Worm (Caenorhabditis elegans) whole organism, young adult: Measurements from ENCODE around the gene hsp-43.

ENCODE experiments used
- B0261.1 ChIP-seq: sonication (generic microtip); optimal IDR thresholded peaks from 2 replicates; lab custom pipeline; 2016; ENCODE audit warnings: mild to moderate bottlenecking, missing genetic modification characterization, moderate library complexity, missing compliant biosample characterization
- B0336.3 ChIP-seq: fragments of 200-800 bp; sonication (Bioruptor generic); IDR thresholded peaks from 2 replicates; pipeline ENCODE4 v1.3.6; 2022; ENCODE audit warnings: missing genetic modification characterization, missing compliant biosample characterization
- F37B4.10 ChIP-seq: fragments of 200-800 bp; sonication (Bioruptor generic); IDR thresholded peaks from 2 replicates; pipeline ENCODE4 v1.3.6; 2022; ENCODE audit warnings: missing genetic modification characterization, missing compliant biosample characterization
- K11D2.4 ChIP-seq: fragments of 200-800 bp; sonication (Bioruptor generic); IDR thresholded peaks from 2 replicates; pipeline ENCODE4 v1.3.6; 2022; ENCODE audit warnings: missing genetic modification reagents, missing genetic modification characterization, missing compliant biosample characterization
- K12H6.12 ChIP-seq: fragments of 200-800 bp; sonication (Bioruptor generic); optimal IDR thresholded peaks from 2 replicates; lab custom pipeline; 2018; ENCODE audit warnings: mild to moderate bottlenecking, missing genetic modification characterization, missing compliant biosample characterization
- T07F8.4 ChIP-seq: sonication (generic microtip); optimal IDR thresholded peaks from 2 replicates; lab custom pipeline; 2016; ENCODE audit warnings: mild to moderate bottlenecking, missing genetic modification characterization, moderate library complexity, missing compliant biosample characterization
- T26A5.8 ChIP-seq: sonication (generic microtip); optimal IDR thresholded peaks from 2 replicates; lab custom pipeline; 2016; ENCODE audit warnings: missing genetic modification characterization, missing compliant biosample characterization
- Y53G8AR.9 ChIP-seq: fragments of 200-800 bp; sonication (Bioruptor generic); conservative IDR thresholded peaks from 2 replicates; pipeline ENCODE4 v1.3.6; 2022; ENCODE audit warnings: missing genetic modification reagents, missing genetic modification characterization, missing compliant biosample characterization
- Y67H2A.10 ChIP-seq: fragments of 200-800 bp; sonication (Bioruptor generic); conservative IDR thresholded peaks from 2 replicates; pipeline ENCODE4 v1.3.6; 2022; ENCODE audit warnings: missing genetic modification reagents, missing genetic modification characterization, missing compliant biosample characterization
- ama-1 ChIP-seq, 3 experiments: fragments of 150-350 bp in 1 of 3; sonication (generic microtip) in 2 of 3; optimal IDR thresholded peaks; 2 replicates each; lab custom pipeline; 2014 to 2018; ENCODE audit warnings: missing biosample characterization in 2 of 3, missing genetic modification characterization in 2 of 3, missing genetic modification reagents in 2 of 3
- atf-7 ChIP-seq: sonication (generic microtip); optimal IDR thresholded peaks from 2 replicates; lab custom pipeline; 2017; ENCODE audit warnings: mild to moderate bottlenecking, missing genetic modification characterization, missing compliant biosample characterization
- attf-3 ChIP-seq: fragments of 200-800 bp; sonication (Bioruptor generic); conservative IDR thresholded peaks from 2 replicates; pipeline ENCODE4 v1.3.6; 2022; ENCODE audit warnings: missing genetic modification reagents, missing genetic modification characterization, missing compliant biosample characterization
- cebp-1 ChIP-seq, 2 experiments: fragments of 200-800 bp in 1 of 2; sonication (Bioruptor generic) in 1 of 2; sonication (generic microtip) in 1 of 2; IDR thresholded peaks in 1 of 2; optimal IDR thresholded peaks in 1 of 2; 2 replicates each; pipeline versions ENCODE4 v1.3.6 to Lab custom; 2017 to 2022; ENCODE audit warnings: missing compliant biosample characterization in 2 of 2, missing genetic modification characterization in 2 of 2, mild to moderate bottlenecking in 1 of 2, missing genetic modification reagents in 1 of 2, moderate library complexity in 1 of 2
- ceh-100 ChIP-seq: fragments of 200-800 bp; sonication (Bioruptor generic); IDR thresholded peaks from 2 replicates; pipeline ENCODE4 v1.3.6; 2022; ENCODE audit warnings: missing genetic modification reagents, missing genetic modification characterization, missing compliant biosample characterization
- ceh-27 ChIP-seq: fragments of 200-800 bp; sonication (Bioruptor generic); optimal IDR thresholded peaks from 2 replicates; lab custom pipeline; 2018; ENCODE audit warnings: mild to moderate bottlenecking, missing genetic modification characterization, moderate library complexity, missing compliant biosample characterization
- chd-7 ChIP-seq: sonication (generic microtip); optimal IDR thresholded peaks from 2 replicates; lab custom pipeline; 2016; ENCODE audit warnings: mild to moderate bottlenecking, missing genetic modification characterization, moderate library complexity, missing compliant biosample characterization
- die-1 ChIP-seq: sonication (generic microtip); optimal IDR thresholded peaks from 2 replicates; lab custom pipeline; 2016; ENCODE audit warnings: missing genotype, mild to moderate bottlenecking, missing genetic modification characterization, missing compliant biosample characterization
- dox-1 ChIP-seq: fragments of 200-800 bp; sonication (Bioruptor generic); IDR thresholded peaks from 2 replicates; pipeline ENCODE4 v1.3.6; 2022; ENCODE audit warnings: missing genetic modification reagents, missing genetic modification characterization, missing compliant biosample characterization
- egl-44 ChIP-seq: fragments of 200-800 bp; sonication (Bioruptor generic); IDR thresholded peaks from 2 replicates; pipeline ENCODE4 v1.3.6; 2022; ENCODE audit warnings: missing genetic modification reagents, missing genetic modification characterization, missing compliant biosample characterization
- ets-4 ChIP-seq: fragments of 200-800 bp; sonication (Bioruptor generic); optimal IDR thresholded peaks from 2 replicates; lab custom pipeline; 2018; ENCODE audit warnings: mild to moderate bottlenecking, missing genetic modification characterization, missing compliant biosample characterization
- hlh-12 ChIP-seq: sonication (generic microtip); optimal IDR thresholded peaks from 2 replicates; lab custom pipeline; 2016; ENCODE audit warnings: missing genetic modification characterization, missing compliant biosample characterization
- hlh-26 ChIP-seq: fragments of 200-800 bp; sonication (Bioruptor generic); conservative IDR thresholded peaks from 2 replicates; pipeline ENCODE4 v1.3.6; 2022; ENCODE audit warnings: missing genetic modification reagents, missing genetic modification characterization, missing compliant biosample characterization
- hsf-1 ChIP-seq: fragments of 200-800 bp; sonication (Bioruptor generic); IDR thresholded peaks from 2 replicates; pipeline ENCODE4 v1.3.6; 2022; ENCODE audit warnings: missing genetic modification reagents, missing genetic modification characterization, missing compliant biosample characterization
- let-526 ChIP-seq: fragments of 200-800 bp; sonication (Bioruptor generic); IDR thresholded peaks from 2 replicates; pipeline ENCODE4 v1.3.6; 2022; ENCODE audit warnings: missing genetic modification reagents, missing genetic modification characterization, missing compliant biosample characterization
- let-607 ChIP-seq, 2 experiments: fragments of 200-800 bp in 1 of 2; sonication (Bioruptor generic) in 1 of 2; sonication (generic microtip) in 1 of 2; optimal IDR thresholded peaks; 2 replicates each; lab custom pipeline; 2016 to 2018; ENCODE audit warnings: mild to moderate bottlenecking in 2 of 2, missing compliant biosample characterization in 2 of 2, missing genetic modification characterization in 2 of 2, moderate library complexity in 2 of 2, missing genotype in 1 of 2
- lin-26 ChIP-seq: fragments of 200-800 bp; sonication (Bioruptor generic); IDR thresholded peaks from 2 replicates; pipeline ENCODE4 v1.3.6; 2022; ENCODE audit warnings: missing genetic modification reagents, missing genetic modification characterization, missing compliant biosample characterization
- lin-35 ChIP-seq, 3 experiments: fragments of 150-350 bp in 2 of 3; sonication (generic microtip) in 1 of 3; optimal IDR thresholded peaks; 2 replicates each; lab custom pipeline; 2014 to 2018; ENCODE audit warnings: missing biosample characterization in 3 of 3, missing genetic modification characterization in 3 of 3, missing genetic modification reagents in 3 of 3
- lin-54 ChIP-seq: fragments of 200-800 bp; sonication (Bioruptor generic); optimal IDR thresholded peaks from 2 replicates; lab custom pipeline; 2018; ENCODE audit warnings: mild to moderate bottlenecking, missing genetic modification characterization, missing compliant biosample characterization
- lir-1 ChIP-seq: fragments of 200-800 bp; sonication (Bioruptor generic); conservative IDR thresholded peaks from 2 replicates; pipeline ENCODE4 v1.3.6; 2022; ENCODE audit warnings: missing genetic modification reagents, missing genetic modification characterization, missing compliant biosample characterization
- madf-6 ChIP-seq: fragments of 200-800 bp; sonication (Bioruptor generic); IDR thresholded peaks from 2 replicates; pipeline ENCODE4 v1.3.6; 2022; ENCODE audit warnings: missing genetic modification reagents, missing genetic modification characterization, missing compliant biosample characterization
- mcd-1 ChIP-seq: fragments of 200-800 bp; sonication (Bioruptor generic); IDR thresholded peaks from 2 replicates; pipeline ENCODE4 v1.3.6; 2022; ENCODE audit warnings: missing genetic modification reagents, missing genetic modification characterization, missing compliant biosample characterization
- mel-28 ChIP-seq: sonication (generic microtip); optimal IDR thresholded peaks from 2 replicates; lab custom pipeline; 2016; ENCODE audit warnings: borderline replicate concordance, mild to moderate bottlenecking, missing genetic modification characterization, missing compliant biosample characterization
- nfyb-1 ChIP-seq: fragments of 200-800 bp; sonication (Bioruptor generic); IDR thresholded peaks from 2 replicates; pipeline ENCODE4 v1.3.6; 2022; ENCODE audit warnings: missing genetic modification reagents, missing genetic modification characterization, missing compliant biosample characterization
- nhr-27 ChIP-seq: fragments of 200-800 bp; sonication (Bioruptor generic); optimal IDR thresholded peaks from 2 replicates; lab custom pipeline; 2018; ENCODE audit warnings: mild to moderate bottlenecking, missing genetic modification characterization, moderate library complexity, missing compliant biosample characterization
- nhr-80 ChIP-seq: sonication (generic microtip); optimal IDR thresholded peaks from 2 replicates; lab custom pipeline; 2016; ENCODE audit warnings: missing genetic modification characterization, missing compliant biosample characterization
- nhr-90 ChIP-seq: sonication (generic microtip); optimal IDR thresholded peaks from 2 replicates; lab custom pipeline; 2016; ENCODE audit warnings: missing genotype, mild to moderate bottlenecking, missing genetic modification characterization, missing compliant biosample characterization
- pbrm-1 ChIP-seq: fragments of 200-800 bp; sonication (Bioruptor generic); IDR thresholded peaks from 2 replicates; pipeline ENCODE4 v1.3.6; 2022; ENCODE audit warnings: missing genetic modification reagents, missing genetic modification characterization, missing compliant biosample characterization
- pha-4 ChIP-seq: fragments of 150-350 bp; sonication (generic microtip); optimal IDR thresholded peaks from 2 replicates; lab custom pipeline; 2014; ENCODE audit warnings: missing biosample characterization, missing genetic modification reagents, missing genetic modification characterization
- repo-1 ChIP-seq: sonication (generic microtip); optimal IDR thresholded peaks from 2 replicates; lab custom pipeline; 2017; ENCODE audit warnings: mild to moderate bottlenecking, missing genetic modification characterization, missing compliant biosample characterization
- sdz-38 ChIP-seq: sonication (generic microtip); optimal IDR thresholded peaks from 2 replicates; lab custom pipeline; 2016; ENCODE audit warnings: missing genotype, missing genetic modification characterization, missing compliant biosample characterization
- sea-2 ChIP-seq: fragments of 200-800 bp; sonication (Bioruptor generic); IDR thresholded peaks from 2 replicates; pipeline ENCODE4 v1.3.6; 2022; ENCODE audit warnings: missing genetic modification characterization, missing compliant biosample characterization
- snpc-4 ChIP-seq, 5 experiments: fragments of 150-350 bp in 1 of 5; sonication (generic microtip) in 4 of 5; optimal IDR thresholded peaks; 2 replicates each; lab custom pipeline; 2014 to 2018; ENCODE audit warnings: missing genetic modification characterization in 5 of 5, missing biosample characterization in 3 of 5, antibody characterized with exemption in 2 of 5, mild to moderate bottlenecking in 2 of 5, missing compliant biosample characterization in 2 of 5, missing genotype in 2 of 5, moderate library complexity in 2 of 5, missing genetic modification reagents in 1 of 5
- somi-1 ChIP-seq: fragments of 200-800 bp; sonication (Bioruptor generic); optimal IDR thresholded peaks from 2 replicates; lab custom pipeline; 2018; ENCODE audit warnings: mild to moderate bottlenecking, missing genetic modification characterization, missing compliant biosample characterization
- tbp1 ChIP-seq: fragments of 200-800 bp; sonication (Bioruptor generic); optimal IDR thresholded peaks from 2 replicates; lab custom pipeline; 2018; ENCODE audit warnings: mild to moderate bottlenecking, missing genetic modification characterization, missing compliant biosample characterization
- tlf-1 ChIP-seq: fragments of 200-800 bp; sonication (Bioruptor generic); optimal IDR thresholded peaks from 2 replicates; lab custom pipeline; 2018; ENCODE audit warnings: mild to moderate bottlenecking, missing genetic modification characterization, missing compliant biosample characterization
- ztf-22 ChIP-seq: fragments of 200-800 bp; sonication (Bioruptor generic); optimal IDR thresholded peaks from 2 replicates; lab custom pipeline; 2018; ENCODE audit warnings: mild to moderate bottlenecking, missing genetic modification characterization, moderate library complexity, missing compliant biosample characterization

Gene hsp-43

ce11 chrX:6255561-6255960 is 20.2 kb upstream of the hsp-43 start:
- TF ChIP-seq madf-6 (GFP tag; lab: Robert Waterston, UW) = peak; percentile 38
- 0 out of 2 replicates have a peak, but pooled peaks have one; percentile 75 for TF ChIP-seq F37B4.10 (GFP tag; lab: Robert Waterston, UW)
- TF ChIP-seq B0336.3 = peak; percentile 91
- peak; percentile 86 for TF ChIP-seq chd-7 (tag; lab: Kevin White, UChicago)
- no peak for TF ChIP-seq hlh-26 (GFP tag; lab: Robert Waterston, UW)
- peak; percentile 94 for TF ChIP-seq atf-7
- peak; percentile 51; the same call in 1 of the 2 replicates for TF ChIP-seq sea-2 (GFP tag; lab: Robert Waterston, UW)
- peak in 1 of 3 experiments; percentile 2 for TF ChIP-seq lin-35 (GFP tag; optimal IDR thresholded peaks at IDR 0.05; lab: Kevin White, UChicago)
- TF ChIP-seq egl-44 (GFP tag; lab: Robert Waterston, UW) = peak; percentile 77
- peak; percentile 49; the same call in 1 of the 2 replicates for TF ChIP-seq lin-26 (GFP tag; lab: Robert Waterston, UW)
- TF ChIP-seq die-1 = no peak
- peak; percentile 62 for TF ChIP-seq ama-1 (optimal IDR thresholded peaks at IDR 0.05; lab: Kevin White, UChicago)
- no peak for TF ChIP-seq ama-1 (GFP tag; optimal IDR thresholded peaks at IDR 0.05; lab: Kevin White, UChicago)
- peak; percentile 78 for TF ChIP-seq dox-1 (GFP tag; lab: Robert Waterston, UW)
- peak; percentile 49 for TF ChIP-seq nfyb-1 (GFP tag; lab: Robert Waterston, UW)
- peak; percentile 46 for TF ChIP-seq ets-4
- no peak; the same call in 1 of the 2 replicates for TF ChIP-seq ceh-100 (GFP tag; lab: Robert Waterston, UW)
- peak; percentile 81 for TF ChIP-seq somi-1
- no peak for TF ChIP-seq B0261.1 (tag; lab: Kevin White, UChicago)
- peak; percentile 47; the same call in 1 of the 2 replicates for TF ChIP-seq mcd-1
- peak; percentile 38 for TF ChIP-seq lin-54 (GFP tag; lab: Kevin White, UChicago)
- no peak for TF ChIP-seq T07F8.4 (tag; lab: Kevin White, UChicago)
- TF ChIP-seq nhr-80 (tag; lab: Kevin White, UChicago) = peak; percentile 90
- no peak for TF ChIP-seq hlh-12 (tag; lab: Kevin White, UChicago)
- no peak for TF ChIP-seq sdz-38
- no peak for TF ChIP-seq mel-28 (tag; lab: Kevin White, UChicago)
- no peak for TF ChIP-seq Y67H2A.10
- peak; percentile 70 for TF ChIP-seq Y53G8AR.9 (GFP tag; lab: Robert Waterston, UW)
- no peak for TF ChIP-seq T26A5.8
- TF ChIP-seq hsf-1 (GFP tag; lab: Robert Waterston, UW) = 0 out of 2 replicates have a peak, but pooled peaks have one; percentile 34
- peak; percentile 62 for TF ChIP-seq repo-1 (tag; lab: Kevin White, UChicago)
- TF ChIP-seq tlf-1 (GFP tag; lab: Kevin White, UChicago) = peak; percentile 82
- TF ChIP-seq K12H6.12 (tag; lab: Kevin White, UChicago) = peak; percentile 76
- TF ChIP-seq attf-3 = no peak
- TF ChIP-seq snpc-4 (GFP tag; optimal IDR thresholded peaks at IDR 0.05; lab: Kevin White, UChicago) = no peak
- peak in 3 of 4 experiments; percentile 16 to 36 (median 36) for TF ChIP-seq snpc-4 (tag; optimal IDR thresholded peaks at IDR 0.05; lab: Kevin White, UChicago)
- TF ChIP-seq nhr-27 (tag; lab: Kevin White, UChicago) = no peak
- TF ChIP-seq cebp-1 (GFP tag; IDR thresholded peaks at IDR 0.05; lab: Robert Waterston, UW) = peak; percentile 41; the same call in 1 of the 2 replicates
- peak; percentile 85 for TF ChIP-seq cebp-1 (tag; optimal IDR thresholded peaks at IDR 0.05; lab: Kevin White, UChicago)
- peak; percentile 70; the same call in 1 of the 2 replicates for TF ChIP-seq pbrm-1 (GFP tag; lab: Robert Waterston, UW)
- peak; percentile 77; the same call in 1 of the 2 replicates for TF ChIP-seq let-526
- peak; percentile 63; the same call in 1 of the 2 replicates for TF ChIP-seq K11D2.4
- TF ChIP-seq tbp1 (GFP tag; lab: Kevin White, UChicago) = peak; percentile 61
- peak; percentile 81 for TF ChIP-seq ztf-22 (GFP tag; lab: Kevin White, UChicago)
- peak; percentile 5 for TF ChIP-seq ceh-27 (GFP tag; lab: Kevin White, UChicago)
- peak; percentile 78 for TF ChIP-seq nhr-90
- peak; percentile 50 to 70 for TF ChIP-seq let-607 (tag; optimal IDR thresholded peaks at IDR 0.05; lab: Kevin White, UChicago)
- peak; percentile 64 for TF ChIP-seq pha-4 (tag; lab: Kevin White, UChicago)
- peak; percentile 65 for TF ChIP-seq lir-1 (GFP tag; lab: Robert Waterston, UW)
